Fruit fly (Drosophila melanogaster): ENCODE data around the gene CG31675.

CG31675 gene

DNA sequence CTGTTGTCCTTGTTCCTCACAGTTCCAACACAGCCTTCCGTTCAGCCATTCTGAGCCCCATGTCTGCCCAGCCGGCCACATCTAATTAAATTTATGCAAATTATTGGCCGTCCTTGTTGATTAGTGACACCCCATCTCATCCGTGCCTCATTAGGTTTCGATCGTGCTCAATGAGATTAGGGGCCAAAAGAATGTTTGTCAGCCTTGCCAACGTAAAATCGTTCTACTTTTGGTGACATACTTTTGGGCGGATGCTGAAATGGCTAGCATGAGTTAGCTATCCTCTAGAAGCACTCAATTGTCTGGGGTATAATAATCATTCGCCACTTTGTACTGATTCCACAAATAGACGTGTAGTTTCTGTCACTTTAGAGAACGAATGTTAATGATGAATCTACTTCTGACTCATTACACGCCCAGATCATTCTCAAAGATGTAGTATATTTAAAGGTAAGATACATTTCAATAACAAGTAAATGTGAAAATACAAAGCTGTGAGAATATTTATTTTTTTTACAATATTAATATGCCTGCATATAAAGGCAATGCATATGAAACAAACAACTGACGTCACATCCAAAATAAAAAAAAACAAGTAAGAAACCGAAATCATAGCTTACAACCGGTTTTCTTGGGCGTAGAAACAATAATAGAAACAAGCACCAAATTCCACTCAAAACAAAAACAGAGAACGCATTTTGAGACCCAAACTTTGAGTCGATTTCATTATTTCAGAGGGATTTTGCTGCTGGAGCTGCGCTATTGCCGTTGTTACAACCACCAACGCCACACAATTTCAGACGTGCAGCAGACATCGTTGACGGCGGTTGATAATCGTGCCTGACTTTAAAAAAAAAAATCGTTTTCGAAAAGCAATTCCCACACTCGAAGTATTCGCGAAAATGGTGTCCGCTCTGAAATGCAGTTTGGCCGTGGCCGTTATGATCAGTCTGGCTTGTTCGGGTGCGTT is 8.9 kb upstream of the CG31675 start, which contains the start of gene bero:
Gene bero, plus strand, starts transcription at position 325 of the 970 bp plus-strand sequence.
- TF ChIP-seq Sin3A (optimal IDR thresholded peaks at IDR 0.05) (no peak), insv (optimal IDR thresholded peaks at IDR 0.05) (no peak), ttk (optimal IDR thresholded peaks at IDR 0.05) (no peak), psq (optimal IDR thresholded peaks at IDR 0.05) (no peak), h (optimal IDR thresholded peaks at IDR 0.05) (no peak), Myc (optimal IDR thresholded peaks at IDR 0.05) (no peak)

dm6 chr2L:20864764-20865265 is 2.7 kb upstream of the CG31675 start, which contains the start of gene CG9338:
Gene CG9338 (plus strand): TSS chr2L:20865215.
- TF ChIP-seq Sin3A (optimal IDR thresholded peaks at IDR 0.05) (no peak), Myc (optimal IDR thresholded peaks at IDR 0.05) (no peak), insv (optimal IDR thresholded peaks at IDR 0.05) (no peak), psq (optimal IDR thresholded peaks at IDR 0.05) (no peak), ttk (optimal IDR thresholded peaks at IDR 0.05) (no peak), h (optimal IDR thresholded peaks at IDR 0.05) (no peak)

DNA sequence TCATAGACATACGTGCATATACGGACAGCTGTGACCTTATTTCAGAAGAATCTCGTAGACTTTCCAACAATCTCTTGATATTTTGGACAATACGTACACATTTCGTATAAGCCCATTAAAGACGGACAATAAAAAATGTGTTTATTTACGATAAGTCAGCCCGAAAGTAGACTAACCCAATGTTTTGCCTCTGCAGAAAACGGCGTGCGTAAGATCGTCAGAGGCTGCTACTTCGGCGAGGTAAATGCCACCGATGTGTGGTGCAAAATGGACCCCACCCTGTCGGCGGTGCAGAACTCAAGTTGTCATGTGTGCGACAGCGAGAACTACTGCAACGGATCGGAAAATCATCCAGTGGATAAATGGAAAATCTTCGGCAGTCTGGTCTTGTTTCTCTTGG is 1.4 kb downstream of the CG31675 start:
- TF ChIP-seq h (optimal IDR thresholded peaks at IDR 0.05) (no peak), Sin3A (optimal IDR thresholded peaks at IDR 0.05) (no peak), Myc (optimal IDR thresholded peaks at IDR 0.05) (no peak), psq (optimal IDR thresholded peaks at IDR 0.05) (no peak), ttk (optimal IDR thresholded peaks at IDR 0.05) (no peak), insv (optimal IDR thresholded peaks at IDR 0.05) (no peak)

DNA sequence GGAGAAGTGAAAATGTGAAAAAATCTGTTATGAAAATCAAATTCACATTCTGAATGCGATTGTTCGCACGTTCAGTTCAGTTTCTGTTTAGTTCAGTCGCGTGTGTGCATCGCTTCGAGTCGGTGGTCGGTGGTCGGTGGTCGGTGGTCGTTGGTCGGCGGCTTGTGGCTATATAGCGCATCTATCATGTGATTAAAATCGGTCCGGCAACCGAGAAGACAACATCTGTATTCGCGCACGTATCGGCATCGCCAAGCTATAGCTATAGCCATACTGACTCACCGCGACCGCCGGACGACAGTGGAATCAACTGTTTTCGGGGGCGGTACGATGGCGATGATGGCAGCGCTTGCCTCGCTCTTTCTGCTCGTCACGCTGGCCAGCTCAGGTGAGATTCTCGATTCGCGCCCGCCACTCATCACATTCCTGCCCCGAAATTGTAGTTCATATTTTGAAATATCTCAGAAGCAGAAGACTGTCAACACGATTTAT is 2.3 kb downstream of the CG31675 start, which contains the start of gene CG14401:
Gene CG14401, plus strand, starts transcription at position 51 of the 492 bp plus-strand sequence.
- TF ChIP-seq insv (optimal IDR thresholded peaks at IDR 0.05), result no peak
- TF ChIP-seq h (optimal IDR thresholded peaks at IDR 0.05), result no peak
- TF ChIP-seq Myc (optimal IDR thresholded peaks at IDR 0.05), result no peak
- TF ChIP-seq psq (optimal IDR thresholded peaks at IDR 0.05), result no peak
- no peak for TF ChIP-seq ttk (optimal IDR thresholded peaks at IDR 0.05)
- TF ChIP-seq Sin3A (optimal IDR thresholded peaks at IDR 0.05), result no peak

- TF ChIP-seq h (optimal IDR thresholded peaks at IDR 0.05), result no peak
- TF ChIP-seq insv (optimal IDR thresholded peaks at IDR 0.05), result no peak
- no peak for TF ChIP-seq psq (optimal IDR thresholded peaks at IDR 0.05)
- TF ChIP-seq Sin3A (optimal IDR thresholded peaks at IDR 0.05), result no peak
- TF ChIP-seq Myc (optimal IDR thresholded peaks at IDR 0.05), result no peak
Measured at dm6 chr2L:20874514-20874913, 7.0 kb downstream of the CG31675 start.

DNA sequence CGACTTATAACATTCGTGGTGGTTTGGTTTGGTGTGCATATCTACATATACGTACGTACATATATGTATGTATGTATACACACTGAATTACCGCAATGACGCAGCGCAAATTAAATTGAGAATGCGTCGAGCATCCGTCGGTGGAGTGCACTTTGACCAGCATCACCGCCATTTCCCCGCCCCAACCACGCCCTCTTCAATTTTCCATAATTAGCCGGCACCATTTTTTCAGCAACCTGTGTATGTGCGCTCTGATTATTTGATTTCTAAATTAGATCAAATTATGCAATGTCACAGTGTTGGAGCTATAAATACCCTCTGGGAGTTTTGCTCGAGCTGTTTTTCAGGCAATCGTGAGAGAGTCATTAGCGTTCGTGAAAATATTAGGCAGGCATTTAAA is 10.5 kb downstream of the CG31675 start:
- TF ChIP-seq psq (optimal IDR thresholded peaks at IDR 0.05) (no peak), h (optimal IDR thresholded peaks at IDR 0.05) (no peak), Myc (optimal IDR thresholded peaks at IDR 0.05) (no peak), Sin3A (optimal IDR thresholded peaks at IDR 0.05) (no peak), insv (optimal IDR thresholded peaks at IDR 0.05) (no peak), ttk (optimal IDR thresholded peaks at IDR 0.05) (no peak)

dm6 chr2L:20878463-20878862 is 10.9 kb downstream of the CG31675 start:
- TF ChIP-seq h (optimal IDR thresholded peaks at IDR 0.05) (no peak), Sin3A (optimal IDR thresholded peaks at IDR 0.05) (no peak), ttk (optimal IDR thresholded peaks at IDR 0.05) (no peak), Myc (optimal IDR thresholded peaks at IDR 0.05) (no peak), psq (optimal IDR thresholded peaks at IDR 0.05) (no peak), insv (optimal IDR thresholded peaks at IDR 0.05) (no peak)

dm6 chr2L:20879567-20880141 is 12.1 kb downstream of the CG31675 start:
- TF ChIP-seq insv (optimal IDR thresholded peaks at IDR 0.05) (no peak), ttk (optimal IDR thresholded peaks at IDR 0.05) (no peak), psq (optimal IDR thresholded peaks at IDR 0.05) (no peak), Myc (optimal IDR thresholded peaks at IDR 0.05) (no peak)

- TF ChIP-seq insv (optimal IDR thresholded peaks at IDR 0.05), result no peak
- no peak for TF ChIP-seq h (optimal IDR thresholded peaks at IDR 0.05)
- no peak for TF ChIP-seq ttk (optimal IDR thresholded peaks at IDR 0.05)
- TF ChIP-seq psq (optimal IDR thresholded peaks at IDR 0.05), result no peak
- TF ChIP-seq Sin3A (optimal IDR thresholded peaks at IDR 0.05), result no peak
- TF ChIP-seq Myc (optimal IDR thresholded peaks at IDR 0.05), result no peak
Measured at dm6 chr2L:20880476-20880875, 12.9 kb downstream of the CG31675 start.

dm6 chr2L:20881353-20882079 is 14.0 kb downstream of the CG31675 start:
- TF ChIP-seq ttk (optimal IDR thresholded peaks at IDR 0.05), result no peak
- TF ChIP-seq insv (optimal IDR thresholded peaks at IDR 0.05), result no peak
- no peak for TF ChIP-seq Myc (optimal IDR thresholded peaks at IDR 0.05)

- no peak for TF ChIP-seq insv (optimal IDR thresholded peaks at IDR 0.05)
- TF ChIP-seq h (optimal IDR thresholded peaks at IDR 0.05), result no peak
- TF ChIP-seq psq (optimal IDR thresholded peaks at IDR 0.05), result no peak
- no peak for TF ChIP-seq ttk (optimal IDR thresholded peaks at IDR 0.05)
- TF ChIP-seq Sin3A (optimal IDR thresholded peaks at IDR 0.05), result no peak
- TF ChIP-seq Myc (optimal IDR thresholded peaks at IDR 0.05), result no peak
Measured at dm6 chr2L:20883097-20883496, 15.5 kb downstream of the CG31675 start.

Data from Kc167 (cell line).